Fruit fly (Drosophila melanogaster) whole organism, embryonic: ENCODE data around the gene CG6659.

Experiments
- Bdp1 ChIP-seq: fragments of 200-800 bp; sonication (Bioruptor generic); optimal IDR thresholded peaks from 3 replicates; lab custom pipeline; 2016; ENCODE audit warnings: missing biosample characterization, missing genetic modification characterization
- CG11695 ChIP-seq: fragments of 200-800 bp; sonication (Bioruptor generic); IDR thresholded peaks from 3 replicates; pipeline ENCODE4 v1.3.6; 2022; ENCODE audit warnings: missing biosample characterization, missing genetic modification characterization
- CG12155 ChIP-seq: fragments of 200-800 bp; sonication (Bioruptor generic); optimal IDR thresholded peaks from 3 replicates; lab custom pipeline; 2016; ENCODE audit warnings: missing biosample characterization, missing genetic modification characterization
- CG17359 ChIP-seq: fragments of 200-800 bp; sonication (Bioruptor generic); optimal IDR thresholded peaks from 3 replicates; lab custom pipeline; 2018; ENCODE audit warnings: missing biosample characterization, mild to moderate bottlenecking, missing genetic modification characterization, moderate library complexity
- CG17568 ChIP-seq: fragments of 200-800 bp; sonication (Bioruptor generic); optimal IDR thresholded peaks from 2 replicates; lab custom pipeline; 2018; ENCODE audit warnings: missing biosample characterization, mild to moderate bottlenecking, missing genetic modification characterization, moderate library complexity
- CG18764 ChIP-seq: fragments of 200-800 bp; sonication (Bioruptor generic); optimal IDR thresholded peaks from 3 replicates; lab custom pipeline; 2016; ENCODE audit warnings: missing biosample characterization, missing genetic modification characterization
- CG2116 ChIP-seq: fragments of 200-800 bp; sonication (Bioruptor generic); optimal IDR thresholded peaks from 3 replicates; lab custom pipeline; 2018; ENCODE audit warnings: missing biosample characterization, mild to moderate bottlenecking, missing genetic modification characterization
- CG2712 ChIP-seq: fragments of 200-800 bp; optimal IDR thresholded peaks from 3 replicates; lab custom pipeline; 2019; ENCODE audit warnings: missing biosample characterization, mild to moderate bottlenecking, missing genetic modification characterization, moderate library complexity
- CG31224 ChIP-seq: fragments of 200-800 bp; sonication (Bioruptor generic); IDR thresholded peaks from 2 replicates; pipeline ENCODE4 v1.3.6; 2022; ENCODE audit warnings: missing biosample characterization, missing genetic modification characterization
- CG32532 ChIP-seq: fragments of 200-800 bp; sonication (Bioruptor generic); IDR thresholded peaks from 2 replicates; pipeline ENCODE4 v1.3.6; 2022; ENCODE audit warnings: missing biosample characterization, missing genetic modification characterization
- CG32767 ChIP-seq: fragments of 200-800 bp; sonication (Bioruptor generic); IDR thresholded peaks from 2 replicates; pipeline ENCODE4 v1.3.6; 2022; ENCODE audit warnings: missing biosample characterization, missing genetic modification characterization
- CG33213 ChIP-seq: fragments of 200-800 bp; sonication (Bioruptor generic); optimal IDR thresholded peaks from 3 replicates; lab custom pipeline; 2016; ENCODE audit warnings: missing biosample characterization, missing genetic modification characterization
- CG4282 ChIP-seq: fragments of 200-800 bp; sonication (Bioruptor generic); optimal IDR thresholded peaks from 2 replicates; lab custom pipeline; 2016; ENCODE audit warnings: missing biosample characterization, missing genetic modification characterization
- CG43689 ChIP-seq: fragments of 200-800 bp; sonication (Bioruptor generic); IDR thresholded peaks from 2 replicates; pipeline ENCODE4 v1.3.6; 2022; ENCODE audit warnings: missing biosample characterization, missing genetic modification characterization
- CG6254 ChIP-seq: fragments of 200-800 bp; sonication (Bioruptor generic); optimal IDR thresholded peaks from 3 replicates; lab custom pipeline; 2017; ENCODE audit warnings: mild to moderate bottlenecking, missing biosample characterization, missing genetic modification reagents, missing genetic modification characterization
- CG6272 ChIP-seq: fragments of 200-800 bp; sonication (Bioruptor generic); IDR thresholded peaks from 2 replicates; pipeline ENCODE4 v1.3.6; 2022; ENCODE audit warnings: missing biosample characterization, missing genetic modification characterization
- CG7357 ChIP-seq: fragments of 200-800 bp; sonication (Bioruptor generic); IDR thresholded peaks from 3 replicates; pipeline ENCODE4 v1.3.6; 2022; ENCODE audit warnings: missing biosample characterization, missing genetic modification characterization
- CG8924 ChIP-seq: fragments of 200-800 bp; optimal IDR thresholded peaks from 3 replicates; lab custom pipeline; 2019; ENCODE audit warnings: missing biosample characterization, mild to moderate bottlenecking, missing genetic modification characterization, moderate library complexity
- CG9817 ChIP-seq: fragments of 200-800 bp; sonication (Bioruptor generic); optimal IDR thresholded peaks from 2 replicates; lab custom pipeline; 2018; ENCODE audit warnings: missing biosample characterization, mild to moderate bottlenecking, missing genetic modification characterization, moderate library complexity
- D19A ChIP-seq: fragments of 200-800 bp; optimal IDR thresholded peaks from 3 replicates; lab custom pipeline; 2019; ENCODE audit warnings: missing biosample characterization, mild to moderate bottlenecking, missing genetic modification characterization, moderate library complexity
- Dek ChIP-seq: fragments of 200-800 bp; sonication (Bioruptor generic); optimal IDR thresholded peaks from 3 replicates; lab custom pipeline; 2019; ENCODE audit warnings: missing biosample characterization, mild to moderate bottlenecking, missing genetic modification characterization, moderate library complexity
- Elba2 ChIP-seq: fragments of 200-800 bp; sonication (Bioruptor generic); optimal IDR thresholded peaks from 3 replicates; lab custom pipeline; 2016; ENCODE audit warnings: missing biosample characterization, missing genetic modification characterization
- HLHmδ ChIP-seq: fragments of 200-800 bp; sonication (Bioruptor generic); optimal IDR thresholded peaks from 2 replicates; lab custom pipeline; 2018; ENCODE audit warnings: missing biosample characterization, mild to moderate bottlenecking, missing genetic modification characterization, moderate library complexity
- HmgZ ChIP-seq: fragments of 200-800 bp; sonication (Bioruptor generic); optimal IDR thresholded peaks from 2 replicates; lab custom pipeline; 2018; ENCODE audit warnings: missing biosample characterization, mild to moderate bottlenecking, missing genetic modification characterization
- Mes4 ChIP-seq: fragments of 200-800 bp; sonication (Bioruptor generic); optimal IDR thresholded peaks from 2 replicates; lab custom pipeline; 2016; ENCODE audit warnings: missing biosample characterization, missing genetic modification characterization
- NK7.1 ChIP-seq: fragments of 200-800 bp; sonication (Bioruptor generic); optimal IDR thresholded peaks from 3 replicates; lab custom pipeline; 2016; ENCODE audit warnings: missing biosample characterization, missing genetic modification characterization
- Pdp1 ChIP-seq, 2 experiments: fragments of 200-800 bp; sonication (Bioruptor generic); optimal IDR thresholded peaks; 3 replicates each; lab custom pipeline; 2016; ENCODE audit warnings: missing biosample characterization in 2 of 2, missing genetic modification characterization in 2 of 2, mild to moderate bottlenecking in 1 of 2, moderate library complexity in 1 of 2
- Trl ChIP-seq, 3 experiments: fragments of >200 bp in 2 of 3; fragments of 200-800 bp in 1 of 3; sonication (Bioruptor generic) in 1 of 3; optimal IDR thresholded peaks; 2 replicates in 1 of 3; 3 replicates in 2 of 3; lab custom pipeline; 2016 to 2017; ENCODE audit warnings: missing biosample characterization in 1 of 3, missing genetic modification characterization in 1 of 3
- amos ChIP-seq: fragments of 200-800 bp; sonication (Bioruptor generic); IDR thresholded peaks from 2 replicates; pipeline ENCODE4 v1.3.6; 2022; ENCODE audit warnings: missing biosample characterization, missing genetic modification characterization; ENCODE audit not compliant: partially characterized antibody
- ash1 ChIP-seq: fragments of 200-800 bp; sonication (Bioruptor generic); optimal IDR thresholded peaks from 2 replicates; lab custom pipeline; 2018; ENCODE audit warnings: missing biosample characterization, mild to moderate bottlenecking, missing genetic modification characterization
- bigmax ChIP-seq: fragments of 200-800 bp; sonication (Bioruptor generic); optimal IDR thresholded peaks from 2 replicates; lab custom pipeline; 2018; ENCODE audit warnings: missing biosample characterization, mild to moderate bottlenecking, missing genetic modification characterization
- br ChIP-seq: fragments of >200 bp; optimal IDR thresholded peaks from 2 replicates; lab custom pipeline; 2017
- chif ChIP-seq, 2 experiments: fragments of 200-800 bp; sonication (Bioruptor generic); optimal IDR thresholded peaks; 3 replicates each; lab custom pipeline; 2016; ENCODE audit warnings: missing biosample characterization in 2 of 2, missing genetic modification characterization in 2 of 2
- chn ChIP-seq: fragments of 200-800 bp; sonication (Bioruptor generic); optimal IDR thresholded peaks from 2 replicates; lab custom pipeline; 2016; ENCODE audit warnings: missing biosample characterization, missing genetic modification characterization
- crc ChIP-seq: fragments of 200-800 bp; sonication (Bioruptor generic); optimal IDR thresholded peaks from 2 replicates; lab custom pipeline; 2016; ENCODE audit warnings: missing biosample characterization, missing genetic modification characterization
- crp ChIP-seq, 2 experiments: fragments of 200-800 bp; sonication (Bioruptor generic); optimal IDR thresholded peaks; 2 replicates in 1 of 2; 3 replicates in 1 of 2; lab custom pipeline; 2017; ENCODE audit warnings: missing biosample characterization in 2 of 2, missing genetic modification characterization in 2 of 2, mild to moderate bottlenecking in 1 of 2, moderate library complexity in 1 of 2
- dm ChIP-seq: fragments of 200-800 bp; sonication (Bioruptor generic); optimal IDR thresholded peaks from 3 replicates; lab custom pipeline; 2016; ENCODE audit warnings: missing biosample characterization, missing genetic modification characterization
- en ChIP-seq: fragments of 200-800 bp; sonication (Bioruptor generic); optimal IDR thresholded peaks from 2 replicates; lab custom pipeline; 2016; ENCODE audit warnings: missing biosample characterization, missing genetic modification characterization
- eyg ChIP-seq: fragments of 200-800 bp; sonication (Bioruptor generic); optimal IDR thresholded peaks from 3 replicates; lab custom pipeline; 2016; ENCODE audit warnings: missing biosample characterization, missing genetic modification characterization
- fd64A ChIP-seq: fragments of 200-800 bp; sonication (Bioruptor generic); optimal IDR thresholded peaks from 3 replicates; lab custom pipeline; 2018; ENCODE audit warnings: missing biosample characterization, mild to moderate bottlenecking, missing genetic modification characterization
- gsb ChIP-seq: fragments of 200-800 bp; sonication (Bioruptor generic); IDR thresholded peaks from 2 replicates; pipeline ENCODE4 v1.3.6; 2022; ENCODE audit warnings: missing biosample characterization, missing genetic modification characterization
- lmd ChIP-seq: fragments of 200-800 bp; sonication (Bioruptor generic); IDR thresholded peaks from 2 replicates; pipeline ENCODE4 v1.3.6; 2022; ENCODE audit warnings: missing biosample characterization, missing genetic modification characterization
- luna ChIP-seq: fragments of 200-800 bp; sonication (Bioruptor generic); optimal IDR thresholded peaks from 2 replicates; lab custom pipeline; 2016; ENCODE audit warnings: missing biosample characterization, missing genetic modification characterization
- odd ChIP-seq: fragments of 200-800 bp; sonication (Bioruptor generic); optimal IDR thresholded peaks from 2 replicates; lab custom pipeline; 2017; ENCODE audit warnings: missing biosample characterization, mild to moderate bottlenecking, missing genetic modification characterization
- pzg ChIP-seq: fragments of 200-800 bp; sonication (Bioruptor generic); optimal IDR thresholded peaks from 3 replicates; lab custom pipeline; 2018; ENCODE audit warnings: missing biosample characterization, mild to moderate bottlenecking, missing genetic modification characterization, moderate library complexity
- repo ChIP-seq: fragments of 200-800 bp; sonication (Bioruptor generic); optimal IDR thresholded peaks from 2 replicates; lab custom pipeline; 2016; ENCODE audit warnings: missing biosample characterization, missing genetic modification characterization
- sens-2 ChIP-seq: fragments of 200-800 bp; sonication (Bioruptor generic); IDR thresholded peaks from 2 replicates; pipeline ENCODE4 v1.3.6; 2022; ENCODE audit warnings: missing biosample characterization, missing genetic modification characterization
- tin ChIP-seq: fragments of 200-800 bp; sonication (Bioruptor generic); optimal IDR thresholded peaks from 3 replicates; lab custom pipeline; 2016; ENCODE audit warnings: missing biosample characterization, missing genetic modification characterization
- wdn ChIP-seq: fragments of 200-800 bp; sonication (Bioruptor generic); IDR thresholded peaks from 2 replicates; pipeline ENCODE4 v1.3.6; 2022; ENCODE audit warnings: missing biosample characterization, missing genetic modification characterization

Gene CG6659

DNA sequence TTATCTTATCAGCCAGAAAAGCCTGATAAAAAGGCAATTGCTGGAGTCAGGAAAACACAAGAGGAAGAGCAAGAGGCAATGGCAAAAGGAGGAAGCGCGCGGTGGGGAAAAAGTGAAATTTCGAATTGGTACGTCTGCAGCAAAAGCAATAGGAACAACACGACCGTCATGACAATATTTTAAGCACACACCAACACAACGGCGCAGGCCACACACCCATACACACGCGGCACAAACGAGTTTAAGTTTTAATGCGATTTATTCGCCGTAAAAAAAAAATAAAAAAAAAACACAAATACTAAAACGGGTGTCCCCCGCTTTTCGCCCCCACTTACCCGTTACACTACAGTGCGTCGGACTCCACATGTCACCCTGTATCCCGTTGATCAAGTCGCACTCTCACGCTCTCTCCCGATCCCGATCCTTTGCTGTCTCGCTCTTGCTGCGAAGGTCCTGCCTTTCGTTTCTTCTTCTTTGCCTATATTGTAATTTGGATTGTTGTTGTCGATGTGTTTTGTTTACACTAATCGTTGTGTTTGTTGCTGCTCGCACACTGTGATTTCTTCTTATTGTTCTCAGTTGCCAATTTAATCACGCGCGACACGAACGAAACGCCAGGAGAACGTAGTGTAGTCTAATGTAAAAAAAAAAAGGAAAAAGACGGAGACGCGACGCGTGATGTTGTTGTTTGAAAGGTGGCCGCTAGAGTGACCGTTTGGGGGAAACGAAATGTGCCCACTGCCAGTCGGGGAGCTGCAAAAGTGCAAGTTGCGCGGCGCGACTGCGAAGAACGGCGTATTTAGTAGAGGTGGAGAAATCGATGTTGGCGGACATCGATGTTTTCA, 10.0 kb downstream of the CG6659 start, which contains the start of gene Rip11 (continued):
- peak; percentile 61 for TF ChIP-seq CG32532 (GFP tag; lab: Robert Waterston, UW)
- TF ChIP-seq Elba2: peak; percentile 64
- TF ChIP-seq br (lab: Kevin White, UChicago): no peak
- no peak for TF ChIP-seq en (GFP tag; lab: Kevin White, UChicago)
- peak; percentile 16 for TF ChIP-seq HmgZ (tag; lab: Kevin White, UChicago)
- no peak for TF ChIP-seq CG9817
- no peak for TF ChIP-seq gsb
- TF ChIP-seq tin (GFP tag; lab: Kevin White, UChicago): peak; percentile 25
- no peak for TF ChIP-seq CG2712
- no peak for TF ChIP-seq CG2116
- TF ChIP-seq pzg (GFP tag; lab: Kevin White, UChicago): peak; percentile 36
- no peak for TF ChIP-seq CG4282 (GFP tag; lab: Kevin White, UChicago)
- TF ChIP-seq NK7.1 (GFP tag; lab: Kevin White, UChicago): peak; percentile 51
- TF ChIP-seq CG18764 (GFP tag; lab: Kevin White, UChicago): no peak
- TF ChIP-seq odd (GFP tag; lab: Kevin White, UChicago): peak; percentile 4
- TF ChIP-seq Bdp1: no peak
- peak in 1 of 2 experiments; percentile 37 for TF ChIP-seq Pdp1 (GFP tag; optimal IDR thresholded peaks at IDR 0.05; lab: Kevin White, UChicago)
- no peak for TF ChIP-seq CG33213 (GFP tag; lab: Kevin White, UChicago)
- 0 out of 2 replicates have a peak, but pooled peaks have one; percentile 11 for TF ChIP-seq CG32767 (GFP tag; lab: Robert Waterston, UW)
- no peak for TF ChIP-seq D19A
- TF ChIP-seq chif (GFP tag; optimal IDR thresholded peaks at IDR 0.05; lab: Kevin White, UChicago): peak in 1 of 2 experiments; percentile 3
- peak; percentile 15 for TF ChIP-seq CG8924 (tag; lab: Kevin White, UChicago)
- TF ChIP-seq Dek (tag; lab: Kevin White, UChicago): no peak
- TF ChIP-seq lmd: no peak; the same call in 1 of the 2 replicates
- TF ChIP-seq Trl (optimal IDR thresholded peaks at IDR 0.05; lab: Kevin White, UChicago): peak in 1 of 2 experiments; percentile 35
- TF ChIP-seq Trl (GFP tag; optimal IDR thresholded peaks at IDR 0.05; lab: Kevin White, UChicago): peak; percentile 7
- no peak for TF ChIP-seq chn (GFP tag; lab: Kevin White, UChicago)
- TF ChIP-seq Mes4: no peak
- no peak for TF ChIP-seq CG43689
- no peak for TF ChIP-seq ash1
- TF ChIP-seq CG7357 (GFP tag; lab: Robert Waterston, UW): no peak
- TF ChIP-seq CG17359: peak; percentile 47
- TF ChIP-seq dm (GFP tag; lab: Kevin White, UChicago): peak; percentile 18
- peak; percentile 99 for TF ChIP-seq CG6254 (GFP tag; lab: Kevin White, UChicago)
- TF ChIP-seq bigmax: no peak
- no peak for TF ChIP-seq crc (GFP tag; lab: Kevin White, UChicago)
- TF ChIP-seq amos: peak; percentile 63
- peak; percentile 24 for TF ChIP-seq HLHmδ (GFP tag; lab: Kevin White, UChicago)
- TF ChIP-seq CG31224: no peak
- no peak for TF ChIP-seq wdn (GFP tag; lab: Robert Waterston, UW)
- TF ChIP-seq sens-2: no peak
- TF ChIP-seq crp (GFP tag; optimal IDR thresholded peaks at IDR 0.05; lab: Kevin White, UChicago): no peak
- peak; percentile 31 for TF ChIP-seq repo
- TF ChIP-seq CG17568 (GFP tag; lab: Kevin White, UChicago): no peak
- no peak for TF ChIP-seq fd64A
- TF ChIP-seq CG11695 (GFP tag; lab: Robert Waterston, UW): peak; percentile 39; the same call in 1 of the 3 replicates
- TF ChIP-seq luna (GFP tag; lab: Kevin White, UChicago): no peak
- no peak for TF ChIP-seq CG6272 (GFP tag; lab: Robert Waterston, UW)
- no peak for TF ChIP-seq CG12155
- TF ChIP-seq eyg (GFP tag; lab: Kevin White, UChicago): no peak
